Worm (Caenorhabditis elegans): Measurements from ENCODE around the gene slfl-4.
"Not testable (repeated sequence)": the region's sequence is repeated elsewhere in the genome, so short reads cannot be mapped to it uniquely, and the experiment has no call there.

- not testable (repeated sequence) for TF ChIP-seq aly-2 (tag; optimal IDR thresholded peaks at IDR 0.05); ceh-82 (tag; optimal IDR thresholded peaks at IDR 0.05); ztf-11 (tag; optimal IDR thresholded peaks at IDR 0.05); nhr-237 (tag; optimal IDR thresholded peaks at IDR 0.05); snpc-4 (tag; optimal IDR thresholded peaks at IDR 0.05); egl-27 (tag; optimal IDR thresholded peaks at IDR 0.05); nhr-11 (tag; optimal IDR thresholded peaks at IDR 0.05); skn-1 (tag; optimal IDR thresholded peaks at IDR 0.05); ZK546.5 (tag; optimal IDR thresholded peaks at IDR 0.05); ama-1 (optimal IDR thresholded peaks at IDR 0.05); C34F6.9 (tag; optimal IDR thresholded peaks at IDR 0.05)
Measured at ce11 chrIV:5225277-5225822, 49.0 kb upstream of the slfl-4 start, which contains the start of gene cylc-1.
